Fruit fly (Drosophila melanogaster): Measurements from ENCODE around the gene CG32638.
"Not testable (repeated sequence)": the region's sequence is repeated elsewhere in the genome, so short reads cannot be mapped to it uniquely, and the experiment has no call there.

Gene CG32638

dm6 chrX:13128750-13129152 lies at the start of gene CG32638, which contains the start of the genes CG15717 and MFS10 (continued):
- peak; percentile 88 for TF ChIP-seq bigmax (GFP tag; optimal IDR thresholded peaks at IDR 0.05)
- TF ChIP-seq scrt (GFP tag; optimal IDR thresholded peaks at IDR 0.05): peak; percentile 73
- peak; percentile 44 for TF ChIP-seq CG12071 (GFP tag; optimal IDR thresholded peaks at IDR 0.05)
- peak; percentile 12 for TF ChIP-seq grau (tag; optimal IDR thresholded peaks at IDR 0.05)

- TF ChIP-seq ranshi (GFP tag; IDR thresholded peaks at IDR 0.05): peak; percentile 22; the same call in 1 of the 2 replicates
- TF ChIP-seq onecut (GFP tag; IDR thresholded peaks at IDR 0.05): peak; percentile 39
- TF ChIP-seq Opbp (GFP tag; IDR thresholded peaks at IDR 0.05; ENCODE audit: partially characterized antibody): peak; percentile 53; the same call in 1 of the 3 replicates
- TF ChIP-seq unc-4 (GFP tag; IDR thresholded peaks at IDR 0.05; ENCODE audit: partially characterized antibody): peak; percentile 51; the same call in 1 of the 2 replicates
- TF ChIP-seq CG14014 (GFP tag; IDR thresholded peaks at IDR 0.05): 0 out of 2 replicates have a peak, but pooled peaks have one; percentile 22
- peak; percentile 44; the same call in 1 of the 2 replicates for TF ChIP-seq hbn (GFP tag; IDR thresholded peaks at IDR 0.05; ENCODE audit: partially characterized antibody)
- TF ChIP-seq amos (GFP tag; IDR thresholded peaks at IDR 0.05; ENCODE audit: partially characterized antibody): peak; percentile 57; the same call in 1 of the 2 replicates
- TF ChIP-seq Scr (GFP tag; IDR thresholded peaks at IDR 0.05; ENCODE audit: partially characterized antibody): peak; percentile 40
- peak; percentile 61; the same call in 2 of the 3 replicates for TF ChIP-seq CG6791 (GFP tag; IDR thresholded peaks at IDR 0.05; ENCODE audit: partially characterized antibody)
- 0 out of 2 replicates have a peak, but pooled peaks have one; percentile 32 for TF ChIP-seq esg (GFP tag; conservative IDR thresholded peaks at IDR 0.05)
- peak; percentile 45; the same call in 1 of the 3 replicates for TF ChIP-seq HLH4C (GFP tag; IDR thresholded peaks at IDR 0.05; ENCODE audit: partially characterized antibody)
- peak; percentile 51; the same call in 1 of the 3 replicates for TF ChIP-seq Aef1 (GFP tag; IDR thresholded peaks at IDR 0.05)
- TF ChIP-seq CG42726 (GFP tag; IDR thresholded peaks at IDR 0.05; ENCODE audit: partially characterized antibody): 0 out of 2 replicates have a peak, but pooled peaks have one; percentile 10
- peak; percentile 53 for TF ChIP-seq Rfx (GFP tag; IDR thresholded peaks at IDR 0.05)
- TF ChIP-seq BEAF-32 (GFP tag; optimal IDR thresholded peaks at IDR 0.05): peak; percentile 27
- not testable (repeated sequence) for TF ChIP-seq prd, hkb (optimal IDR thresholded peaks at IDR 0.05)
- 0 out of 3 replicates have a peak, but pooled peaks have one; percentile 10 for TF ChIP-seq prd (GFP tag; IDR thresholded peaks at IDR 0.05)
- TF ChIP-seq CG13287 (GFP tag; IDR thresholded peaks at IDR 0.05; ENCODE audit: partially characterized antibody): peak; percentile 54
- TF ChIP-seq HLH3B (GFP tag; IDR thresholded peaks at IDR 0.05): 0 out of 2 replicates have a peak, but pooled peaks have one; percentile 29
- TF ChIP-seq ssp (GFP tag; IDR thresholded peaks at IDR 0.05): peak; percentile 30; the same call in 1 of the 2 replicates
- peak; percentile 48; the same call in 1 of the 2 replicates for TF ChIP-seq inv (GFP tag; IDR thresholded peaks at IDR 0.05; ENCODE audit: partially characterized antibody)
- 0 out of 2 replicates have a peak, but pooled peaks have one; percentile 33 for TF ChIP-seq sna (GFP tag; IDR thresholded peaks at IDR 0.05; ENCODE audit: partially characterized antibody)
- TF ChIP-seq Rx (GFP tag; IDR thresholded peaks at IDR 0.05): peak; percentile 17; the same call in 1 of the 2 replicates
- 0 out of 2 replicates have a peak, but pooled peaks have one; percentile 11 for TF ChIP-seq Ada2b (GFP tag; IDR thresholded peaks at IDR 0.05)
- peak; percentile 49; the same call in 1 of the 2 replicates for TF ChIP-seq sisA (GFP tag; IDR thresholded peaks at IDR 0.05)
- 0 out of 4 replicates have a peak, but pooled peaks have one; percentile 22 for TF ChIP-seq chinmo (GFP tag; IDR thresholded peaks at IDR 0.05; ENCODE audit: partially characterized antibody)
- peak; percentile 63 for TF ChIP-seq CG16813 (GFP tag; IDR thresholded peaks at IDR 0.05; ENCODE audit: partially characterized antibody)
- TF ChIP-seq bbx (GFP tag; IDR thresholded peaks at IDR 0.05; ENCODE audit: partially characterized antibody): peak; percentile 61
- TF ChIP-seq CG14441 (GFP tag; IDR thresholded peaks at IDR 0.05): 0 out of 2 replicates have a peak, but pooled peaks have one; percentile 25
- TF ChIP-seq Dref (GFP tag; IDR thresholded peaks at IDR 0.05): peak; percentile 48
- TF ChIP-seq CG1024 (GFP tag; IDR thresholded peaks at IDR 0.05): peak; percentile 55; the same call in 1 of the 2 replicates
- TF ChIP-seq Doc3 (GFP tag; IDR thresholded peaks at IDR 0.05; ENCODE audit: partially characterized antibody): peak; percentile 40; the same call in 2 of the 3 replicates
- TF ChIP-seq E2f1 (GFP tag; IDR thresholded peaks at IDR 0.05): peak; percentile 13; the same call in 1 of the 2 replicates
- TF ChIP-seq row (GFP tag; IDR thresholded peaks at IDR 0.05): peak; percentile 76
- 0 out of 2 replicates have a peak, but pooled peaks have one; percentile 25 for TF ChIP-seq wor (GFP tag; IDR thresholded peaks at IDR 0.05)
- peak; percentile 56; the same call in 3 of the 4 replicates for TF ChIP-seq Dll (GFP tag; IDR thresholded peaks at IDR 0.05; ENCODE audit: partially characterized antibody)
- TF ChIP-seq hkb (GFP tag; IDR thresholded peaks at IDR 0.05): peak; percentile 22; the same call in 1 of the 2 replicates
- peak; percentile 45; the same call in 1 of the 2 replicates for TF ChIP-seq MBD-R2 (GFP tag; IDR thresholded peaks at IDR 0.05)
Observed at dm6 chrX:13177720-13178119, 49.1 kb upstream of the CG32638 start, which contains the start of gene CG32640. TSS of gene CG32640 (plus strand) at chrX:13178005.
